Fruit fly (Drosophila melanogaster): ENCODE data around the gene Dic61B.

DNA sequence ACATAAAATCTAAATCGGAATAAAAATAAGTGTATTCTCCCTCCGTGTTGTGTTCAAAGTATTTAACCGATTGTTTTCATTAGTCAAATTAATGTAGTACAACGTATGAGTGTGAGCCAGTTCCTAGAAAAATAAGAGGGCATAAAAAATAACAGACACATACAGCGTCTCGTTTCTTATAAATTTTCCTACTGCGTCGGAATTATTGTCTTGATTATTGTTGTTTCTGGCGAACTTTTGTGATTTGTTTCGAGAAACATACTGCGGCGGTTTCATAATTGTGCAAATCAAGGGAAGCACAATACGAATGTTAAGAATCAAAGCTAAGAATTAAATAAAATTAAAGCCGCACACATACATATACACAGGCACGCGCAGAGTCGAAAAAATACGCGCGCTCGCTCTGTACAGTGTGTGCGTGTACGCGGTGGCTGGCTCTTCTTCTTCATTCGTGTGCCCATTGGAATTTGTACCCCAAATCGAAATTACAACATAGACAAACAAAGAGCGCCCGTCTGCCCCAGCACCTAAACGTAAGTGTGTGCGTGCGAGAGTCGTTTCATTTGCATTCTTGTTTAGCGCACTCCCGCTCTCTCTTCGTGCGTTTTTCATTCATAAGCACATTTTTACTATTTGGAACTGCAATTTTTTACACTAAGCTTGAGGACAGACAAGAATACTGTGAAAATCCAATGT, 20.2 kb downstream of the Dic61B start:
- no peak for TF ChIP-seq lola (GFP tag; optimal IDR thresholded peaks at IDR 0.05)
- TF ChIP-seq ey (GFP tag; optimal IDR thresholded peaks at IDR 0.05), result no peak
- no peak for TF ChIP-seq Jra (GFP tag; optimal IDR thresholded peaks at IDR 0.05)
- TF ChIP-seq foxo (GFP tag; optimal IDR thresholded peaks at IDR 0.05), result no peak
- TF ChIP-seq br (GFP tag; optimal IDR thresholded peaks at IDR 0.05), result no peak
- TF ChIP-seq sage (GFP tag; optimal IDR thresholded peaks at IDR 0.05), result no peak
- no peak for TF ChIP-seq Hr78 (GFP tag; optimal IDR thresholded peaks at IDR 0.05)

Data from whole organism, wandering third instar larva.